Fruit fly (Drosophila melanogaster): Measurements from ENCODE around the gene CG6931.

CG6931 gene

dm6 chr3L:11990436-11990835 is at the start of gene CG6931:
Gene CG6931 (plus strand): TSS chr3L:11990736.
- TF ChIP-seq insv (optimal IDR thresholded peaks at IDR 0.05) = no peak
- no peak for TF ChIP-seq Myc (optimal IDR thresholded peaks at IDR 0.05)
- no peak for TF ChIP-seq Sin3A (optimal IDR thresholded peaks at IDR 0.05)
- no peak for TF ChIP-seq h (optimal IDR thresholded peaks at IDR 0.05)

- TF ChIP-seq psq (optimal IDR thresholded peaks at IDR 0.05) (no peak), h (optimal IDR thresholded peaks at IDR 0.05) (no peak), insv (optimal IDR thresholded peaks at IDR 0.05) (no peak), ttk (optimal IDR thresholded peaks at IDR 0.05) (no peak), Myc (optimal IDR thresholded peaks at IDR 0.05) (no peak), Sin3A (optimal IDR thresholded peaks at IDR 0.05) (no peak)
Measured at dm6 chr3L:11941612-11942011, 48.9 kb upstream of the CG6931 start, which contains the start of gene Rpt4R. Gene Rpt4R (plus strand): TSS chr3L:11941912.

DNA sequence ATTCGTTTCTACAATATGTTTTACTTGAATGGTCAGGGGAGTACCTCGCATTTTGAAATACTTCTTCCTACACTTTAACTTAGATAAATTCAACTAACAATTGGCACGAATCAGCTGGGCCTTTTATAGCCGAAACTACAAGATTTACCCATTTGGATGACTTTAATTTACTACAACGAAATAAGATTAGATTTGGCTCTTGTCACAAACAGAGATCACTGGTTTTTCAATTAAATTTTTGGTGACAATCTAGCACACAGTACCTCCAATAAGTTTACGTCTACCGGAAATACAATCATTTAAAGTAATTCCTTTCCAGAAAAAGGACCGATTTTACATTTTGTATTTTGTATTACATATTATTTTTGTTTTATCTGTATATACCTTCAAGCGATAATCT is 45.8 kb upstream of the CG6931 start, which contains the start of gene CG5883:
Gene CG5883 (minus strand): TSS at position 101 of the 400 bp plus-strand sequence.
- TF ChIP-seq h (optimal IDR thresholded peaks at IDR 0.05) (no peak), ttk (optimal IDR thresholded peaks at IDR 0.05) (no peak), insv (optimal IDR thresholded peaks at IDR 0.05) (no peak), Myc (optimal IDR thresholded peaks at IDR 0.05) (no peak), psq (optimal IDR thresholded peaks at IDR 0.05) (no peak), Sin3A (optimal IDR thresholded peaks at IDR 0.05) (no peak)

DNA sequence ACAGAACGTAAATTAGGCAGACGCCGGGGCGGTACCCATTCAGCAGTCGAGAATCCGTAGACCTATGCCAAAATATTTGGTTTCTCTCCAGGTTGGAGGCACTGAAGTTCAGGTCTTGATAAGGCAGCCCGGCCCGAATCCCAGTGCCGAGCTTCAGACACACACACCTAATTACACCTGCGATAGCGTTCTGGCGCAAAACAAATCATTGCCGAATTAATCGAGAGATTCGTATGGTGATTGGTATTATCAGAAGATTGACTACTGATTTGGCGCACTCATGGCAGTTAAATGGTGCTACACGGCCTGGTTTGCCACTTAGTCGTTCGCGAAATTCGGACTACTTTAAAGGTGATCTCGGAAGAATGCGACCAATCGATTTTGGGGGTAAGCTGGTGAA is 43.2 kb upstream of the CG6931 start, which contains the start of gene CG7252:
Gene CG7252 (plus strand): TSS at position 319 of the 400 bp plus-strand sequence.
- TF ChIP-seq ttk (optimal IDR thresholded peaks at IDR 0.05) (no peak), psq (optimal IDR thresholded peaks at IDR 0.05) (no peak), Sin3A (optimal IDR thresholded peaks at IDR 0.05) (no peak), Myc (optimal IDR thresholded peaks at IDR 0.05) (no peak), h (optimal IDR thresholded peaks at IDR 0.05) (no peak), insv (optimal IDR thresholded peaks at IDR 0.05) (no peak)

DNA sequence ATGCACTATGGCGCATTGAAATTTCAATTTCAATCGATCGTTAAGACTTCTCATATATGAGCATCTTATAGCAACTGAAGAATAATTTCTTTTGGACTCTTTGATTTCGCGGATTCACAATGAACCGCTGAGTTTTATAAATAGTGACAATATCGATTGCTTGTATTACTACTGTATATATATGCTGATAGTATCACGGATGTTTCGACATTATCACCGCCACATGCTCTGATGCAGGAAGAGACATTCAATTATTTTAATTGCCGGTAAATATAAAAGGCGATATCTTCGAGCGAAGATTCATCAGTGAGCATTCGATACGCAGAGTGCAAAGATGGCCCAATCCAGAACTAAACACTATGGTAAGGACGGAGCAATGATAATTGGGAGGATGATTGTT is 41.0 kb upstream of the CG6931 start, which contains the start of gene CG17826:
Gene CG17826 (plus strand): TSS at position 301 of the 400 bp plus-strand sequence.
- no peak for TF ChIP-seq Sin3A (optimal IDR thresholded peaks at IDR 0.05)
- no peak for TF ChIP-seq psq (optimal IDR thresholded peaks at IDR 0.05)
- no peak for TF ChIP-seq h (optimal IDR thresholded peaks at IDR 0.05)
- no peak for TF ChIP-seq Myc (optimal IDR thresholded peaks at IDR 0.05)
- no peak for TF ChIP-seq insv (optimal IDR thresholded peaks at IDR 0.05)
- no peak for TF ChIP-seq ttk (optimal IDR thresholded peaks at IDR 0.05)

DNA sequence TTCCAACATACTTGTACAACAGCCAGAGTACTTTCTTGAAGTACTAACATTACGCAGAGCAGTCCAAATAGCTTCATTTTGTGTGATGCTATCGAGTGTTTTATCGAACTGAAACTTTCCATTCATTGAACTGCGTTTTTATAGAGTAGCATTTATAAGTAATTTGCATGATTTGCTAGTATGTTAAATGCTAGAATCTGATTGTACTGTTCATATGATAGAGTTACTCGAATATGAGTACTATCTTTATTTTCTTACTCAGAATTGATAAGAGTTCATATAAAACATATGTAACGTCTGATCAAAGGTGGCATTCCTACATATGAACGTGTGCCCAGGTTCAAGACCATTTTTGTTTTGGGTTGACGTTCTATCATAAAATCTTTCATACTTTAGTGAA is 37.3 kb upstream of the CG6931 start, which contains the start of gene obst-G:
Gene obst-G (minus strand): TSS at position 101 of the 400 bp plus-strand sequence.
- TF ChIP-seq ttk (optimal IDR thresholded peaks at IDR 0.05) (no peak), psq (optimal IDR thresholded peaks at IDR 0.05) (no peak), Myc (optimal IDR thresholded peaks at IDR 0.05) (no peak), insv (optimal IDR thresholded peaks at IDR 0.05) (no peak), Sin3A (optimal IDR thresholded peaks at IDR 0.05) (no peak), h (optimal IDR thresholded peaks at IDR 0.05) (no peak)

DNA sequence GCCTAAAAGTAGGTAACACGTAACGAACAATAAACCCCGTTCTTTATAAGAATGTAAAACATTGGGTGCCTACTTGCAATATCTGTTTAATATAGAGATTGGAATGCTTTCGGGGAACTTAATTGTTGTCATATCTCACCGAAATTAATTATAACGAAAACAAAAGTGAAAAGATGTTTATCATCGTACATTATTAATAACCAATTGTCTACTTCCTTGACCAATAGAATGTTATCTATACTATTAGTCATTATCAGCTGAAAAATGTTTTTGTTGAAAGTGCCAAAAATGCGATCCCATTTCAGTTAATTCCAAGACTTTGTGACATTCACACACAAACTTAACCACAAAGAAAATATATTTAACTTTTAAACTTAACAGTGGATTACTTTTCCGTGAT is 36.8 kb upstream of the CG6931 start, which contains the start of gene CG7248:
Gene CG7248 (plus strand): TSS at position 301 of the 400 bp plus-strand sequence.
- TF ChIP-seq Myc (optimal IDR thresholded peaks at IDR 0.05) = no peak
- no peak for TF ChIP-seq psq (optimal IDR thresholded peaks at IDR 0.05)
- TF ChIP-seq insv (optimal IDR thresholded peaks at IDR 0.05) = no peak
- no peak for TF ChIP-seq ttk (optimal IDR thresholded peaks at IDR 0.05)
- no peak for TF ChIP-seq h (optimal IDR thresholded peaks at IDR 0.05)
- no peak for TF ChIP-seq Sin3A (optimal IDR thresholded peaks at IDR 0.05)

dm6 chr3L:11957669-11958333 is 32.7 kb upstream of the CG6931 start, which contains the start of the genes CG11570 and CG43294:
Gene CG11570 (minus strand): TSS chr3L:11957769.
Gene CG43294 (plus strand): TSS chr3L:11958283.
- TF ChIP-seq Myc (optimal IDR thresholded peaks at IDR 0.05) = no peak
- TF ChIP-seq Sin3A (optimal IDR thresholded peaks at IDR 0.05) = no peak
- no peak for TF ChIP-seq insv (optimal IDR thresholded peaks at IDR 0.05)
- TF ChIP-seq h (optimal IDR thresholded peaks at IDR 0.05) = no peak

DNA sequence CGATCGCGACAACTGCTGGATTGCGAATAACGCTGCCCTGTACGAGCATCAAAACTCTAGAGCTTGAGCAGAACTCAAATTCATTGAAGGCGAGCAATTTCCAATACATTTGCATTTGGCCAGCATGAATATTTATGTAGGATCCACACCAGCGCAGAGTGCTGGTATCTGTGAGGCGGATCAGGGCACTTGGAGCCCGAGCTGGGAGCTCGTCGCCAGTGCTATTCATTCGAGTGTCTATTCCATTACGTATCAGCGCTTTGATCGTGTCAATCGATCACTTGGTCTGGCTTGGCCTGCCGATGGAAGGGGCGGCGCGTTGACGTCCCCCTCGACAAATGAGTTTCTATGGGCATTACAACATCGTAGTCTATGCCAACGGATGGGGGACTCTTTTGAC is 24.4 kb upstream of the CG6931 start, which contains the start of gene prc:
Gene prc (minus strand): TSS at position 28 of the 400 bp plus-strand sequence.
- TF ChIP-seq h (optimal IDR thresholded peaks at IDR 0.05) = no peak
- no peak for TF ChIP-seq Sin3A (optimal IDR thresholded peaks at IDR 0.05)

dm6 chr3L:11972879-11973278 is 17.7 kb upstream of the CG6931 start, which contains the start of gene Muc68E:
Gene Muc68E (minus strand): TSS chr3L:11972979.
- TF ChIP-seq Myc (optimal IDR thresholded peaks at IDR 0.05) (no peak), psq (optimal IDR thresholded peaks at IDR 0.05) (no peak), insv (optimal IDR thresholded peaks at IDR 0.05) (no peak), h (optimal IDR thresholded peaks at IDR 0.05) (no peak), ttk (optimal IDR thresholded peaks at IDR 0.05) (no peak), Sin3A (optimal IDR thresholded peaks at IDR 0.05) (no peak)

DNA sequence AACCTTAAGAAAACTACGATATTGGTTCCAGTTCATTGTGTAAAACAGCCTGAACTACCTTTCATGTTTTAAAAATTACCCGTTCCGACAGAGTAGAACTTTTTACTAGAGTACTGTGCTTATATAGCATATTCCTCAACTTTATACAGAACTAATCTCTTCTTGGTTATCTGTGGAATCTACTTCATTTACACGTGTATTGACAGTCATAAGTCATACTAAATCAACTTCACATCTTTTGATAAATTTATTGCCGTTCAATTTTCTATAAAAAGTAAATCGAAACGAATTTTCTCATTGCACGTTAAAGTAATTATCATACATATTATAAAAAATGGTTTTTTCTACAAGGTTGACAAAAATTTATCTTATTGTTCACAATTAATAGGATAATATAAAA is 16.8 kb upstream of the CG6931 start, which contains the start of gene CG42397:
Gene CG42397 (minus strand): TSS at position 101 of the 400 bp plus-strand sequence.
- TF ChIP-seq h (optimal IDR thresholded peaks at IDR 0.05) (no peak), psq (optimal IDR thresholded peaks at IDR 0.05) (no peak), ttk (optimal IDR thresholded peaks at IDR 0.05) (no peak), insv (optimal IDR thresholded peaks at IDR 0.05) (no peak), Myc (optimal IDR thresholded peaks at IDR 0.05) (no peak), Sin3A (optimal IDR thresholded peaks at IDR 0.05) (no peak)

- TF ChIP-seq psq (optimal IDR thresholded peaks at IDR 0.05) (no peak), Sin3A (optimal IDR thresholded peaks at IDR 0.05) (no peak), ttk (optimal IDR thresholded peaks at IDR 0.05) (no peak), insv (optimal IDR thresholded peaks at IDR 0.05) (no peak), h (optimal IDR thresholded peaks at IDR 0.05) (no peak), Myc (optimal IDR thresholded peaks at IDR 0.05) (no peak)
Measured at dm6 chr3L:11974605-11975004, 15.9 kb upstream of the CG6931 start, which contains the start of gene CG14125. Gene CG14125 (plus strand): TSS chr3L:11974905.
